Fruit fly (Drosophila melanogaster): ENCODE measurements around the gene CG32461.

DNA sequence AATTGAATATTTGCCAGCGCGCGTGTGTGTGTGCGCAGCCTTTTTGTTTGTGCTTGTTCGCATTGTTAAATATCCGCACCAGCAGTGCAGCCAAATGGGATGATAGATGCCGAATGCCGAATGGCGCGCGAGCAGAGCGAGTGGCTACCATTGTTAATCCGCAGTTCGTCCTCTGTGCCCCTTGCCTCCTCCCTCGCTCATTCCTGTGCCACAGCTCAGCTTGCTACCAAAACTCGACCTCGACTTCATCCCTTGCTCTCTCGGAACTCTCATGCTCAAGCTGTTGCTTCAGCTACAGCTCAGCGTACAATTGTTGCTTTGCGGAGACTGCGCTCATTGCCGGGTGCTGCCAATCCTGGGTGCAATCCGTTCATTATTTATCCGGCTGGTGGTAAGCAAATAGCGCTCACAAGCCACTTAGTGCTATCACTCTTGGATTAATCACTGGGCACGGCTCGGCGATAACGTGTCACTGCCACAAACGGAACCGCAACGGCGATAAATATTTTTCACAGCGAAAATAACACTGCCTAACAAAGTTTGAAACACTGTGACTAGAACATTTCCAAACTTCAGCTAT is 45.7 kb downstream of the CG32461 start:
- no peak for TF ChIP-seq CG8478 (optimal IDR thresholded peaks at IDR 0.05)
- TF ChIP-seq CTCF (optimal IDR thresholded peaks at IDR 0.05): no peak
